Worm (Caenorhabditis elegans) whole organism, L2 larva: Measurements from ENCODE around the gene symk-1.

Source experiments
- C34F6.9 ChIP-seq: fragments of 150-350 bp; optimal IDR thresholded peaks from 2 replicates; lab custom pipeline; 2014; ENCODE audit warnings: missing biosample characterization, missing genetic modification characterization
- F13H6.1 ChIP-seq: sonication (generic microtip); optimal IDR thresholded peaks from 2 replicates; lab custom pipeline; 2016; ENCODE audit warnings: missing genetic modification characterization, missing compliant biosample characterization
- ZK546.5 ChIP-seq: sonication (generic microtip); optimal IDR thresholded peaks from 2 replicates; lab custom pipeline; 2017; ENCODE audit warnings: missing biosample characterization, missing genetic modification characterization
- alr-1 ChIP-seq: fragments of 150-350 bp; optimal IDR thresholded peaks from 2 replicates; lab custom pipeline; 2014; ENCODE audit warnings: missing biosample characterization, missing genetic modification characterization
- aly-2 ChIP-seq: fragments of 150-350 bp; optimal IDR thresholded peaks from 2 replicates; lab custom pipeline; 2014; ENCODE audit warnings: missing biosample characterization, missing genetic modification characterization
- ama-1 ChIP-seq: fragments of 150-350 bp; optimal IDR thresholded peaks from 2 replicates; lab custom pipeline; 2018; ENCODE audit warnings: inconsistent platforms
- blmp-1 ChIP-seq: sonication (generic microtip); optimal IDR thresholded peaks from 2 replicates; lab custom pipeline; 2017; ENCODE audit warnings: missing genetic modification characterization, mild to moderate bottlenecking, missing compliant biosample characterization, antibody characterized with exemption, moderate library complexity; ENCODE audit not compliant: insufficient read depth
- ceh-16 ChIP-seq: fragments of 150-350 bp; optimal IDR thresholded peaks from 2 replicates; lab custom pipeline; 2014; ENCODE audit warnings: missing biosample characterization, missing genetic modification characterization
- ceh-82 ChIP-seq: fragments of 150-350 bp; optimal IDR thresholded peaks from 2 replicates; lab custom pipeline; 2014; ENCODE audit warnings: missing biosample characterization, missing genetic modification characterization
- crh-2 ChIP-seq: sonication (generic microtip); optimal IDR thresholded peaks from 2 replicates; lab custom pipeline; 2017; ENCODE audit warnings: missing biosample characterization, missing genetic modification characterization
- dmd-4 ChIP-seq: sonication (generic microtip); optimal IDR thresholded peaks from 2 replicates; lab custom pipeline; 2017; ENCODE audit warnings: missing biosample characterization, missing genetic modification characterization
- egl-27 ChIP-seq: sonication (generic microtip); optimal IDR thresholded peaks from 3 replicates; lab custom pipeline; 2017; ENCODE audit warnings: missing biosample characterization, missing genetic modification reagents, missing genetic modification characterization
- elt-1 ChIP-seq: fragments of 150-350 bp; optimal IDR thresholded peaks from 2 replicates; lab custom pipeline; 2014; ENCODE audit warnings: missing biosample characterization, missing genetic modification characterization
- elt-3 ChIP-seq: sonication (generic microtip); optimal IDR thresholded peaks from 2 replicates; lab custom pipeline; 2017; ENCODE audit warnings: missing biosample characterization, missing genetic modification characterization
- fos-1 ChIP-seq: fragments of 150-350 bp; optimal IDR thresholded peaks from 2 replicates; lab custom pipeline; 2014; ENCODE audit warnings: missing biosample characterization, missing genetic modification characterization
- lin-11 ChIP-seq: fragments of 150-350 bp; sonication (generic microtip); optimal IDR thresholded peaks from 2 replicates; lab custom pipeline; 2014; ENCODE audit warnings: missing biosample characterization, missing genetic modification characterization, inconsistent platforms, mixed read lengths
- lin-39 ChIP-seq: fragments of 150-350 bp; optimal IDR thresholded peaks from 2 replicates; lab custom pipeline; 2014; ENCODE audit warnings: missing biosample characterization, missing genetic modification reagents, missing genetic modification characterization
- lsy-2 ChIP-seq, 2 experiments: fragments of 150-350 bp in 1 of 2; sonication (generic microtip) in 1 of 2; optimal IDR thresholded peaks; 2 replicates each; lab custom pipeline; 2014 to 2017; ENCODE audit warnings: missing biosample characterization in 2 of 2, missing genetic modification characterization in 2 of 2
- mab-5 ChIP-seq: fragments of 150-350 bp; optimal IDR thresholded peaks from 2 replicates; lab custom pipeline; 2014; ENCODE audit warnings: missing biosample characterization, missing genetic modification characterization
- mbf-1 ChIP-seq: sonication (generic microtip); optimal IDR thresholded peaks from 2 replicates; lab custom pipeline; 2017; ENCODE audit warnings: missing biosample characterization, missing genetic modification characterization
- mdl-1 ChIP-seq, 2 experiments: fragments of 150-350 bp in 1 of 2; sonication (generic microtip) in 1 of 2; optimal IDR thresholded peaks; 2 replicates each; lab custom pipeline; 2017; ENCODE audit warnings: missing biosample characterization in 2 of 2, missing genetic modification characterization in 2 of 2
- nhr-10 ChIP-seq: sonication (generic microtip); optimal IDR thresholded peaks from 2 replicates; lab custom pipeline; 2017; ENCODE audit warnings: missing biosample characterization, missing genetic modification characterization
- nhr-11 ChIP-seq: fragments of 150-350 bp; optimal IDR thresholded peaks from 2 replicates; lab custom pipeline; 2014; ENCODE audit warnings: missing biosample characterization, missing genetic modification characterization
- nhr-12 ChIP-seq: fragments of 150-350 bp; optimal IDR thresholded peaks from 2 replicates; lab custom pipeline; 2014; ENCODE audit warnings: missing biosample characterization, missing genetic modification characterization
- nhr-129 ChIP-seq: fragments of 150-350 bp; optimal IDR thresholded peaks from 2 replicates; lab custom pipeline; 2014; ENCODE audit warnings: missing biosample characterization, missing genetic modification characterization
- nhr-21 ChIP-seq: fragments of 150-350 bp; optimal IDR thresholded peaks from 2 replicates; lab custom pipeline; 2014; ENCODE audit warnings: missing biosample characterization, missing genetic modification characterization
- nhr-23 ChIP-seq: fragments of 150-350 bp; optimal IDR thresholded peaks from 2 replicates; lab custom pipeline; 2014; ENCODE audit warnings: missing biosample characterization, missing genetic modification reagents, missing genetic modification characterization
- nhr-25 ChIP-seq: fragments of 150-350 bp; sonication (generic microtip); optimal IDR thresholded peaks from 3 replicates; lab custom pipeline; 2014; ENCODE audit warnings: missing biosample characterization, missing genetic modification characterization
- nhr-6 ChIP-seq: fragments of 150-350 bp; optimal IDR thresholded peaks from 2 replicates; lab custom pipeline; 2014; ENCODE audit warnings: missing biosample characterization, missing genetic modification characterization
- nhr-77 ChIP-seq: fragments of 150-350 bp; optimal IDR thresholded peaks from 2 replicates; lab custom pipeline; 2014; ENCODE audit warnings: missing biosample characterization, missing genetic modification characterization
- peb-1 ChIP-seq: fragments of 150-350 bp; optimal IDR thresholded peaks from 2 replicates; lab custom pipeline; 2014; ENCODE audit warnings: missing biosample characterization, missing genetic modification characterization
- skn-1 ChIP-seq: sonication (generic microtip); optimal IDR thresholded peaks from 2 replicates; lab custom pipeline; 2017; ENCODE audit warnings: missing biosample characterization, missing genetic modification characterization
- sma-3 ChIP-seq: sonication (generic microtip); optimal IDR thresholded peaks from 2 replicates; lab custom pipeline; 2016; ENCODE audit warnings: missing genetic modification reagents, missing genetic modification characterization, missing compliant biosample characterization
- sma-9 ChIP-seq, 2 experiments: fragments of 150-350 bp in 1 of 2; sonication (generic microtip) in 1 of 2; optimal IDR thresholded peaks; 2 replicates each; lab custom pipeline; 2014 to 2016; ENCODE audit warnings: missing genetic modification characterization in 2 of 2, mild to moderate bottlenecking in 1 of 2, missing biosample characterization in 1 of 2, missing compliant biosample characterization in 1 of 2, missing genetic modification reagents in 1 of 2, moderate library complexity in 1 of 2
- snpc-4 ChIP-seq: fragments of 150-350 bp; optimal IDR thresholded peaks from 2 replicates; lab custom pipeline; 2014; ENCODE audit warnings: missing biosample characterization, missing genetic modification characterization
- unc-55 ChIP-seq: fragments of 150-350 bp; sonication (generic microtip); optimal IDR thresholded peaks from 3 replicates; lab custom pipeline; 2014; ENCODE audit warnings: missing biosample characterization, missing genetic modification reagents, missing genetic modification characterization
- ztf-1 ChIP-seq: fragments of 200-800 bp; sonication (Bioruptor generic); conservative IDR thresholded peaks from 2 replicates; pipeline ENCODE4 v1.3.6; 2022; ENCODE audit warnings: missing genetic modification characterization, missing compliant biosample characterization
- ztf-11 ChIP-seq: sonication (generic microtip); optimal IDR thresholded peaks from 2 replicates; lab custom pipeline; 2017; ENCODE audit warnings: missing biosample characterization, missing genetic modification characterization
- ztf-4 ChIP-seq: fragments of 150-350 bp; optimal IDR thresholded peaks from 2 replicates; lab custom pipeline; 2014; ENCODE audit warnings: missing biosample characterization, missing genetic modification characterization

Gene symk-1

ce11 chrV:8594105-8594964, 24.2 kb downstream of the symk-1 start, which contains the start of gene tag-196:
TSS of gene tag-196 (plus strand) at chrV:8594914.
- TF ChIP-seq ceh-16 (tag; lab: Kevin White, UChicago) (no peak), nhr-129 (tag; lab: Kevin White, UChicago) (peak; percentile 62), dmd-4 (no peak), lsy-2 (tag; optimal IDR thresholded peaks at IDR 0.05; lab: Kevin White, UChicago) (peak in 1 of 2 experiments; percentile 29), F13H6.1 (peak; percentile 46), ama-1 (no peak), sma-9 (GFP tag; optimal IDR thresholded peaks at IDR 0.05; lab: Kevin White, UChicago) (peak; percentile 9), sma-9 (tag; optimal IDR thresholded peaks at IDR 0.05; lab: Kevin White, UChicago) (no peak), mdl-1 (tag; optimal IDR thresholded peaks at IDR 0.05; lab: Kevin White, UChicago) (no peak), skn-1 (no peak)

ce11 chrV:8599192-8599591, 29.1 kb downstream of the symk-1 start, which contains the start of gene F41E6.7:
TSS of gene F41E6.7 (minus strand) at chrV:8599292.
- no peak for TF ChIP-seq unc-55
- TF ChIP-seq mbf-1 (tag; lab: Kevin White, UChicago) = no peak
- TF ChIP-seq aly-2 (tag; lab: Kevin White, UChicago) = no peak
- TF ChIP-seq snpc-4 (tag; lab: Kevin White, UChicago) = no peak
- no peak for TF ChIP-seq nhr-21 (tag; lab: Kevin White, UChicago)
- no peak for TF ChIP-seq nhr-11
- no peak for TF ChIP-seq peb-1 (tag; lab: Kevin White, UChicago)
- no peak for TF ChIP-seq mab-5
- TF ChIP-seq lin-39 (tag; lab: Kevin White, UChicago) = no peak
- no peak for TF ChIP-seq ZK546.5 (tag; lab: Kevin White, UChicago)
- TF ChIP-seq egl-27 (tag; lab: Kevin White, UChicago) = no peak
- no peak for TF ChIP-seq elt-3
- TF ChIP-seq sma-3 = no peak
- no peak for TF ChIP-seq nhr-10 (tag; lab: Kevin White, UChicago)
- no peak for TF ChIP-seq ztf-1
- no peak for TF ChIP-seq skn-1

- TF ChIP-seq nhr-23 = no peak
- TF ChIP-seq nhr-12 (tag; lab: Kevin White, UChicago) = no peak
- TF ChIP-seq ama-1 = no peak
- TF ChIP-seq lsy-2 (tag; optimal IDR thresholded peaks at IDR 0.05; lab: Kevin White, UChicago) = no peak
- TF ChIP-seq snpc-4 (tag; lab: Kevin White, UChicago) = no peak
- TF ChIP-seq fos-1 = no peak
- TF ChIP-seq nhr-77 (tag; lab: Kevin White, UChicago) = no peak
- TF ChIP-seq blmp-1 = no peak
- TF ChIP-seq nhr-21 (tag; lab: Kevin White, UChicago) = no peak
- no peak for TF ChIP-seq elt-3
- no peak for TF ChIP-seq skn-1
- no peak for TF ChIP-seq dmd-4
- TF ChIP-seq nhr-6 = no peak
- TF ChIP-seq lin-39 (tag; lab: Kevin White, UChicago) = no peak
- no peak for TF ChIP-seq sma-3
These were observed 29.8 kb downstream of the symk-1 start for ce11 chrV:8599957-8600356.

- TF ChIP-seq fos-1 = no peak
- no peak for TF ChIP-seq crh-2 (tag; lab: Kevin White, UChicago)
- TF ChIP-seq alr-1 (tag; lab: Kevin White, UChicago) = no peak
- no peak for TF ChIP-seq C34F6.9
- no peak for TF ChIP-seq snpc-4 (tag; lab: Kevin White, UChicago)
- TF ChIP-seq ceh-82 = no peak
- no peak for TF ChIP-seq ztf-4 (tag; lab: Kevin White, UChicago)
- TF ChIP-seq nhr-23 = no peak
These were observed 31.3 kb downstream of the symk-1 start, which contains the start of gene F41E6.8 for ce11 chrV:8601420-8601819. TSS of gene F41E6.8 (minus strand) at chrV:8601520.

- TF ChIP-seq nhr-25 (no peak), sma-3 (no peak), ztf-4 (tag; lab: Kevin White, UChicago) (no peak), nhr-11 (no peak), ztf-11 (tag; lab: Kevin White, UChicago) (no peak), elt-1 (tag; lab: Kevin White, UChicago) (no peak), nhr-12 (tag; lab: Kevin White, UChicago) (no peak), nhr-6 (no peak), lin-11 (tag; lab: Kevin White, UChicago) (no peak), crh-2 (tag; lab: Kevin White, UChicago) (no peak), ZK546.5 (tag; lab: Kevin White, UChicago) (no peak), C34F6.9 (no peak), lin-39 (tag; lab: Kevin White, UChicago) (no peak), sma-9 (GFP tag; optimal IDR thresholded peaks at IDR 0.05; lab: Kevin White, UChicago) (no peak), sma-9 (tag; optimal IDR thresholded peaks at IDR 0.05; lab: Kevin White, UChicago) (no peak), dmd-4 (no peak), egl-27 (tag; lab: Kevin White, UChicago) (no peak), alr-1 (tag; lab: Kevin White, UChicago) (no peak), mab-5 (no peak), nhr-21 (tag; lab: Kevin White, UChicago) (no peak)
- TF ChIP-seq, all 48 proteins: peak for 0
These were observed 32.5 kb downstream of the symk-1 start, which contains the start of gene F41E6.15 for ce11 chrV:8602638-8603037. TSS of gene F41E6.15 (minus strand) at chrV:8602738.
